Fruit fly (Drosophila melanogaster) whole organism, embryonic: ENCODE results near the gene Cyp6v1.

Experiments used
- ATbp ChIP-seq: fragments of 200-800 bp; sonication (Bioruptor generic); optimal IDR thresholded peaks from 2 replicates; lab custom pipeline; 2017; ENCODE audit warnings: missing biosample characterization, mild to moderate bottlenecking, missing genetic modification characterization, missing genetic modification reagents
- Ada2b ChIP-seq: fragments of 200-800 bp; sonication (Bioruptor generic); IDR thresholded peaks from 2 replicates; pipeline ENCODE4 v1.3.6; 2022; ENCODE audit warnings: missing biosample characterization, missing genetic modification characterization
- CG10267 ChIP-seq: fragments of 200-800 bp; sonication (Bioruptor generic); optimal IDR thresholded peaks from 2 replicates; lab custom pipeline; 2018; ENCODE audit warnings: missing biosample characterization, mild to moderate bottlenecking, missing genetic modification characterization, moderate library complexity
- CG10565 ChIP-seq: fragments of 200-800 bp; sonication (Bioruptor generic); optimal IDR thresholded peaks from 3 replicates; lab custom pipeline; 2016; ENCODE audit warnings: missing biosample characterization, mild to moderate bottlenecking, missing genetic modification characterization
- CG11247 ChIP-seq: fragments of 200-800 bp; sonication (Bioruptor generic); IDR thresholded peaks from 2 replicates; pipeline ENCODE4 v1.3.6; 2022; ENCODE audit warnings: missing biosample characterization, missing genetic modification characterization
- CG13296 ChIP-seq: fragments of 200-800 bp; sonication (Bioruptor generic); optimal IDR thresholded peaks from 3 replicates; lab custom pipeline; 2018; ENCODE audit warnings: missing biosample characterization, mild to moderate bottlenecking, missing genetic modification characterization
- CG13775 ChIP-seq: fragments of 200-800 bp; sonication (Bioruptor generic); optimal IDR thresholded peaks from 3 replicates; lab custom pipeline; 2017; ENCODE audit warnings: missing biosample characterization, mild to moderate bottlenecking, missing genetic modification characterization
- CG14441 ChIP-seq: fragments of 200-800 bp; sonication (Bioruptor generic); IDR thresholded peaks from 2 replicates; pipeline ENCODE4 v1.3.6; 2022; ENCODE audit warnings: missing biosample characterization, missing genetic modification characterization
- CG17361 ChIP-seq: fragments of 200-800 bp; sonication (Bioruptor generic); IDR thresholded peaks from 3 replicates; pipeline ENCODE4 v1.3.6; 2022; ENCODE audit warnings: missing biosample characterization, missing genetic modification characterization
- CG18476 ChIP-seq: fragments of 200-800 bp; sonication (Bioruptor generic); optimal IDR thresholded peaks from 2 replicates; lab custom pipeline; 2016; ENCODE audit warnings: missing biosample characterization, mild to moderate bottlenecking, missing genetic modification characterization
- CG18619 ChIP-seq: fragments of 200-800 bp; sonication (Bioruptor generic); optimal IDR thresholded peaks from 3 replicates; lab custom pipeline; 2017; ENCODE audit warnings: missing biosample characterization, mild to moderate bottlenecking, missing genetic modification characterization
- CG31441 ChIP-seq: fragments of 200-800 bp; sonication (Bioruptor generic); IDR thresholded peaks from 2 replicates; pipeline ENCODE4 v1.3.6; 2022; ENCODE audit warnings: missing biosample characterization, missing genetic modification characterization
- CG3163 ChIP-seq: fragments of 200-800 bp; sonication (Bioruptor generic); optimal IDR thresholded peaks from 3 replicates; lab custom pipeline; 2016; ENCODE audit warnings: missing biosample characterization, missing genetic modification characterization
- CG5180 ChIP-seq: fragments of 200-800 bp; sonication (Bioruptor generic); optimal IDR thresholded peaks from 3 replicates; lab custom pipeline; 2017; ENCODE audit warnings: missing biosample characterization, missing genetic modification characterization, mild to moderate bottlenecking, moderate library complexity, missing genetic modification reagents
- CG6689 ChIP-seq: fragments of 200-800 bp; sonication (Bioruptor generic); IDR thresholded peaks from 2 replicates; pipeline ENCODE4 v1.3.6; 2022; ENCODE audit warnings: missing biosample characterization, missing genetic modification characterization
- CG6791 ChIP-seq: fragments of 200-800 bp; sonication (Bioruptor generic); IDR thresholded peaks from 3 replicates; pipeline ENCODE4 v1.3.6; 2022; ENCODE audit warnings: missing biosample characterization, missing genetic modification characterization; ENCODE audit not compliant: partially characterized antibody
- CG8388 ChIP-seq: fragments of 200-800 bp; sonication (Bioruptor generic); optimal IDR thresholded peaks from 2 replicates; lab custom pipeline; 2019; ENCODE audit warnings: missing biosample characterization, mild to moderate bottlenecking, missing genetic modification characterization, moderate library complexity
- CG8944 ChIP-seq: fragments of 200-800 bp; sonication (Bioruptor generic); optimal IDR thresholded peaks from 3 replicates; lab custom pipeline; 2016; ENCODE audit warnings: missing biosample characterization, missing genetic modification characterization
- CG9215 ChIP-seq: fragments of 200-800 bp; sonication (Bioruptor generic); IDR thresholded peaks from 2 replicates; pipeline ENCODE4 v1.3.6; 2022; ENCODE audit warnings: missing biosample characterization, missing genetic modification characterization
- CoRest ChIP-seq: fragments of 200-800 bp; sonication (Bioruptor generic); optimal IDR thresholded peaks from 3 replicates; lab custom pipeline; 2018; ENCODE audit warnings: missing biosample characterization, mild to moderate bottlenecking, missing genetic modification characterization, moderate library complexity
- Dbx ChIP-seq: fragments of 200-800 bp; sonication (Bioruptor generic); IDR thresholded peaks from 3 replicates; pipeline ENCODE4 v1.3.6; 2022; ENCODE audit warnings: missing biosample characterization, missing genetic modification characterization
- Dip3 ChIP-seq: fragments of 200-800 bp; sonication (Bioruptor generic); optimal IDR thresholded peaks from 3 replicates; lab custom pipeline; 2016; ENCODE audit warnings: missing biosample characterization, missing genetic modification characterization
- ERR ChIP-seq: fragments of 200-800 bp; sonication (Bioruptor generic); optimal IDR thresholded peaks from 2 replicates; lab custom pipeline; 2016; ENCODE audit warnings: missing biosample characterization, missing genetic modification characterization
- Fer1 ChIP-seq: fragments of 200-800 bp; sonication (Bioruptor generic); optimal IDR thresholded peaks from 2 replicates; lab custom pipeline; 2017; ENCODE audit warnings: missing biosample characterization, mild to moderate bottlenecking, missing genetic modification characterization
- Hmx ChIP-seq: fragments of 200-800 bp; sonication (Bioruptor generic); optimal IDR thresholded peaks from 2 replicates; lab custom pipeline; 2016; ENCODE audit warnings: missing biosample characterization, missing genetic modification characterization
- Lim3 ChIP-seq: fragments of 200-800 bp; sonication (Bioruptor generic); IDR thresholded peaks from 2 replicates; pipeline ENCODE4 v1.3.6; 2022; ENCODE audit warnings: missing biosample characterization, missing genetic modification characterization
- Mad ChIP-seq: fragments of 200-800 bp; sonication (Bioruptor generic); optimal IDR thresholded peaks from 2 replicates; lab custom pipeline; 2016; ENCODE audit warnings: missing biosample characterization, missing genetic modification characterization
- Myb ChIP-seq: fragments of 200-800 bp; sonication (Bioruptor generic); optimal IDR thresholded peaks from 2 replicates; lab custom pipeline; 2016; ENCODE audit warnings: missing biosample characterization, missing genetic modification characterization
- NK7.1 ChIP-seq: fragments of 200-800 bp; sonication (Bioruptor generic); optimal IDR thresholded peaks from 3 replicates; lab custom pipeline; 2016; ENCODE audit warnings: missing biosample characterization, missing genetic modification characterization
- ase ChIP-seq: fragments of 200-800 bp; sonication (Bioruptor generic); IDR thresholded peaks from 3 replicates; pipeline ENCODE4 v1.3.6; 2022; ENCODE audit warnings: missing biosample characterization, missing genetic modification characterization
- bbx ChIP-seq: fragments of 200-800 bp; sonication (Bioruptor generic); IDR thresholded peaks from 2 replicates; pipeline ENCODE4 v1.3.6; 2022; ENCODE audit warnings: missing biosample characterization, missing genetic modification characterization; ENCODE audit not compliant: partially characterized antibody
- bigmax ChIP-seq: fragments of 200-800 bp; sonication (Bioruptor generic); optimal IDR thresholded peaks from 2 replicates; lab custom pipeline; 2018; ENCODE audit warnings: missing biosample characterization, mild to moderate bottlenecking, missing genetic modification characterization
- cg ChIP-seq: fragments of 200-800 bp; sonication (Bioruptor generic); optimal IDR thresholded peaks from 3 replicates; lab custom pipeline; 2019; ENCODE audit warnings: missing biosample characterization, mild to moderate bottlenecking, missing genetic modification characterization, moderate library complexity
- chn ChIP-seq: fragments of 200-800 bp; sonication (Bioruptor generic); optimal IDR thresholded peaks from 2 replicates; lab custom pipeline; 2016; ENCODE audit warnings: missing biosample characterization, missing genetic modification characterization
- corto ChIP-seq: fragments of 200-800 bp; sonication (Bioruptor generic); optimal IDR thresholded peaks from 2 replicates; lab custom pipeline; 2016; ENCODE audit warnings: missing biosample characterization, mild to moderate bottlenecking, missing genetic modification characterization, moderate library complexity
- crol ChIP-seq: fragments of 200-800 bp; sonication (Bioruptor generic); IDR thresholded peaks from 2 replicates; pipeline ENCODE4 v1.3.6; 2022; ENCODE audit warnings: missing biosample characterization, missing genetic modification characterization
- cwo ChIP-seq: fragments of 200-800 bp; sonication (Bioruptor generic); optimal IDR thresholded peaks from 3 replicates; lab custom pipeline; 2017; ENCODE audit warnings: missing biosample characterization, missing genetic modification characterization, mild to moderate bottlenecking, moderate library complexity, missing genetic modification reagents
- emc ChIP-seq: fragments of 200-800 bp; sonication (Bioruptor generic); optimal IDR thresholded peaks from 2 replicates; lab custom pipeline; 2016; ENCODE audit warnings: missing biosample characterization, missing genetic modification characterization
- eve ChIP-seq, 2 experiments: fragments of >200 bp; optimal IDR thresholded peaks; 2 replicates each; lab custom pipeline; 2017; ENCODE audit warnings: missing biosample characterization in 2 of 2, missing genetic modification characterization in 2 of 2
- gcm ChIP-seq: fragments of 200-800 bp; sonication (Bioruptor generic); optimal IDR thresholded peaks from 2 replicates; lab custom pipeline; 2019; ENCODE audit warnings: missing biosample characterization, mild to moderate bottlenecking, missing genetic modification characterization, moderate library complexity
- hbn ChIP-seq: fragments of 200-800 bp; sonication (Bioruptor generic); IDR thresholded peaks from 2 replicates; pipeline ENCODE4 v1.3.6; 2022; ENCODE audit warnings: missing biosample characterization, missing genetic modification characterization; ENCODE audit not compliant: partially characterized antibody
- kni ChIP-seq: fragments of 200-800 bp; sonication (Bioruptor generic); optimal IDR thresholded peaks from 3 replicates; lab custom pipeline; 2017; ENCODE audit warnings: mild to moderate bottlenecking, missing biosample characterization, missing genetic modification reagents, missing genetic modification characterization
- lab ChIP-seq: fragments of 200-800 bp; sonication (Bioruptor generic); optimal IDR thresholded peaks from 3 replicates; lab custom pipeline; 2017; ENCODE audit warnings: missing biosample characterization, missing genetic modification characterization, mild to moderate bottlenecking, moderate library complexity, missing genetic modification reagents
- lbe ChIP-seq: fragments of 200-800 bp; sonication (Bioruptor generic); optimal IDR thresholded peaks from 2 replicates; lab custom pipeline; 2016; ENCODE audit warnings: missing biosample characterization, mild to moderate bottlenecking, missing genetic modification characterization
- lilli ChIP-seq: fragments of 200-800 bp; sonication (Bioruptor generic); optimal IDR thresholded peaks from 3 replicates; lab custom pipeline; 2016; ENCODE audit warnings: missing biosample characterization, missing genetic modification characterization
- shn ChIP-seq: fragments of 200-800 bp; sonication (Bioruptor generic); optimal IDR thresholded peaks from 3 replicates; lab custom pipeline; 2016; ENCODE audit warnings: missing biosample characterization, missing genetic modification characterization
- tin ChIP-seq: fragments of 200-800 bp; sonication (Bioruptor generic); optimal IDR thresholded peaks from 3 replicates; lab custom pipeline; 2016; ENCODE audit warnings: missing biosample characterization, missing genetic modification characterization
- tna ChIP-seq: fragments of 200-800 bp; sonication (Bioruptor generic); IDR thresholded peaks from 2 replicates; pipeline ENCODE4 v1.3.6; 2022; ENCODE audit warnings: missing biosample characterization, missing genetic modification characterization; ENCODE audit not compliant: partially characterized antibody
- tup ChIP-seq: fragments of 200-800 bp; sonication (Bioruptor generic); optimal IDR thresholded peaks from 2 replicates; lab custom pipeline; 2016; ENCODE audit warnings: missing biosample characterization, mild to moderate bottlenecking, missing genetic modification characterization, moderate library complexity

Gene Cyp6v1

DNA sequence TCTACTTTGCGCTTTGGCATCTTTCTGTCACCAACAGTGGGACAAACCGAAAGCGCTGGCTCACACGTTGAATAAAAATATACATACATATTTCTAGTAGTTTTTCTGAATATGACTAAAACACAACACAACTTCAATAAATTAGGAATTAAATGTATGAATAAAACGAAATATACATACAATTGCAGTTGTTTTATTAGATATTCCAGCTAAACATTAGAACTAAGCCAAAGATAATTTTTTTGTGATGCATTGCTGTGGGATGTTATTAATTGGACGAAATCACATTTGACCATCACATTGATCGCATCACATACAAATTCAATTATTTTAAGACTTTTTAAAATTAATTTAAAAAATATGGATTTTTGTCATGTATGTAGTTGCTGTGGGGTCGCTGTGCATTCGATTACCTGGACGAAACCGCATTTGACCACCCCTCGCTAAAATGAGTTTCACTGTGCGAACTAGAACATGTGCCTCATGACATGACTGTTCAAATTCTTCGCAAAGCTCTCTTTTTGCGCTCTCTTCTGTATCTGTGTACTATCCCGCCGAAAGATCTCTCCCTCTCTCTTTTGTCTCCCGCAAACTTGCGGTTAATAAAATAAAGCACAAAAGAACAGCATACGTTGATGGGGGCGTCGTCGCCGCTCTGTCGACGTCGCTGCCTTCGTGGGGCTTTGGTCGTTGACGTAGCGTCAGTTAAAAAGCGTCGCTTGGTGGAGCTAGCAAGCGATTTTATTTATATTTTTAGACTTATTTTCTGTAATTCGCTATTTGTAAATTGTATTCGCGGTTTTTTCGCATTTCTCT is at the start of gene Cyp6v1 (continued):
- TF ChIP-seq CG31441 = peak; percentile 55; the same call in 1 of the 2 replicates
- peak; percentile 70 for TF ChIP-seq CG18619
- no peak for TF ChIP-seq bigmax
- peak; percentile 25 for TF ChIP-seq lab (GFP tag; lab: Kevin White, UChicago)
- TF ChIP-seq Lim3 (GFP tag; lab: Robert Waterston, UW) = no peak
- TF ChIP-seq crol (GFP tag; lab: Robert Waterston, UW) = no peak
- no peak for TF ChIP-seq NK7.1
- peak; percentile 21 for TF ChIP-seq emc (GFP tag; lab: Kevin White, UChicago)
- TF ChIP-seq tup (GFP tag; lab: Kevin White, UChicago) = no peak
- TF ChIP-seq CG6689 (GFP tag; lab: Robert Waterston, UW) = no peak
- peak; percentile 79 for TF ChIP-seq CG17361 (GFP tag; lab: Robert Waterston, UW)
- no peak for TF ChIP-seq CG10565 (GFP tag; lab: Kevin White, UChicago)
- peak; percentile 47; the same call in 1 of the 2 replicates for TF ChIP-seq CG9215 (GFP tag; lab: Robert Waterston, UW)
- TF ChIP-seq CG18476 (GFP tag; lab: Kevin White, UChicago) = no peak
- TF ChIP-seq CG14441 (GFP tag; lab: Robert Waterston, UW) = no peak
- TF ChIP-seq gcm (GFP tag; lab: Kevin White, UChicago) = no peak
- TF ChIP-seq tna (GFP tag; lab: Robert Waterston, UW) = no peak
- no peak for TF ChIP-seq CG8388
- no peak for TF ChIP-seq Dbx
- TF ChIP-seq ase (GFP tag; lab: Robert Waterston, UW) = no peak
- no peak for TF ChIP-seq CG8944 (GFP tag; lab: Kevin White, UChicago)
- TF ChIP-seq CG11247 = no peak
- TF ChIP-seq kni (GFP tag; lab: Kevin White, UChicago) = no peak
- peak; percentile 53 for TF ChIP-seq lilli
- peak; percentile 0 for TF ChIP-seq Fer1 (GFP tag; lab: Kevin White, UChicago)
- no peak for TF ChIP-seq CG5180 (GFP tag; lab: Kevin White, UChicago)
- TF ChIP-seq CoRest (tag; lab: Kevin White, UChicago) = peak; percentile 63
- no peak for TF ChIP-seq ATbp (GFP tag; lab: Kevin White, UChicago)
- TF ChIP-seq Myb (GFP tag; lab: Kevin White, UChicago) = no peak
- no peak for TF ChIP-seq bbx
- peak; percentile 3 for TF ChIP-seq CG3163 (GFP tag; lab: Kevin White, UChicago)
- TF ChIP-seq CG13775 (GFP tag; lab: Kevin White, UChicago) = peak; percentile 62
- peak; percentile 45 for TF ChIP-seq Hmx (GFP tag; lab: Kevin White, UChicago)
- TF ChIP-seq corto (GFP tag; lab: Kevin White, UChicago) = no peak
- TF ChIP-seq lbe (GFP tag; lab: Kevin White, UChicago) = no peak
- no peak for TF ChIP-seq eve (GFP tag; optimal IDR thresholded peaks at IDR 0.05; lab: Kevin White, UChicago)
- no peak for TF ChIP-seq Ada2b (GFP tag; lab: Robert Waterston, UW)
- no peak for TF ChIP-seq CG6791 (GFP tag; lab: Robert Waterston, UW)
- no peak for TF ChIP-seq CG10267 (tag; lab: Kevin White, UChicago)
- TF ChIP-seq Mad = no peak
- TF ChIP-seq hbn (GFP tag; lab: Robert Waterston, UW) = no peak
- TF ChIP-seq tin (GFP tag; lab: Kevin White, UChicago) = no peak
- TF ChIP-seq shn = no peak
- peak; percentile 12 for TF ChIP-seq CG13296 (GFP tag; lab: Kevin White, UChicago)
- no peak for TF ChIP-seq cg (GFP tag; lab: Kevin White, UChicago)
- TF ChIP-seq ERR = no peak
- TF ChIP-seq Dip3 (GFP tag; lab: Kevin White, UChicago) = no peak
- TF ChIP-seq cwo (GFP tag; lab: Kevin White, UChicago) = peak; percentile 58
- TF ChIP-seq chn (GFP tag; lab: Kevin White, UChicago) = no peak
